Worm (Caenorhabditis elegans) whole organism, L3 larva: ENCODE results near the gene shc-3.

ENCODE experiments used
- R02D3.7 ChIP-seq: fragments of 150-350 bp; optimal IDR thresholded peaks from 2 replicates; lab custom pipeline; 2014; ENCODE audit warnings: missing biosample characterization, missing genetic modification characterization
- ZK546.5 ChIP-seq: sonication (generic microtip); optimal IDR thresholded peaks from 2 replicates; lab custom pipeline; 2017; ENCODE audit warnings: missing biosample characterization, missing genetic modification characterization
- ama-1 ChIP-seq: fragments of 150-350 bp; optimal IDR thresholded peaks from 2 replicates; lab custom pipeline; 2018
- ceh-28 ChIP-seq: fragments of 150-350 bp; optimal IDR thresholded peaks from 2 replicates; lab custom pipeline; 2014; ENCODE audit warnings: missing biosample characterization, missing genetic modification reagents, missing genetic modification characterization
- fos-1 ChIP-seq: fragments of 150-350 bp; optimal IDR thresholded peaks from 2 replicates; lab custom pipeline; 2014; ENCODE audit warnings: missing biosample characterization, missing genetic modification characterization
- jun-1 ChIP-seq: fragments of 150-350 bp; optimal IDR thresholded peaks from 2 replicates; lab custom pipeline; 2014; ENCODE audit warnings: missing biosample characterization, missing genetic modification reagents, missing genetic modification characterization
- mdl-1 ChIP-seq: fragments of 150-350 bp; optimal IDR thresholded peaks from 2 replicates; lab custom pipeline; 2014; ENCODE audit warnings: missing biosample characterization, missing genetic modification characterization
- nhr-11 ChIP-seq: fragments of 150-350 bp; optimal IDR thresholded peaks from 2 replicates; lab custom pipeline; 2014; ENCODE audit warnings: missing biosample characterization, missing genetic modification characterization
- nhr-25 ChIP-seq: sonication (generic microtip); optimal IDR thresholded peaks from 2 replicates; lab custom pipeline; 2017; ENCODE audit warnings: missing biosample characterization, missing genetic modification characterization
- nhr-67 ChIP-seq: fragments of 150-350 bp; optimal IDR thresholded peaks from 2 replicates; lab custom pipeline; 2014; ENCODE audit warnings: missing biosample characterization, missing genetic modification characterization
- pha-4 ChIP-seq: fragments of 150-350 bp; optimal IDR thresholded peaks from 2 replicates; lab custom pipeline; 2014; ENCODE audit warnings: missing biosample characterization, missing genetic modification reagents, missing genetic modification characterization
- pqm-1 ChIP-seq: fragments of 150-350 bp; optimal IDR thresholded peaks from 2 replicates; lab custom pipeline; 2017; ENCODE audit warnings: missing biosample characterization, missing genetic modification characterization, inconsistent platforms
- snpc-4 ChIP-seq: fragments of 150-350 bp; optimal IDR thresholded peaks from 2 replicates; lab custom pipeline; 2014; ENCODE audit warnings: missing biosample characterization, missing genetic modification characterization
- unc-62 ChIP-seq: fragments of 150-350 bp; sonication (generic microtip); optimal IDR thresholded peaks from 4 replicates; lab custom pipeline; 2014; ENCODE audit warnings: missing biosample characterization, missing genetic modification reagents, missing genetic modification characterization

DNA sequence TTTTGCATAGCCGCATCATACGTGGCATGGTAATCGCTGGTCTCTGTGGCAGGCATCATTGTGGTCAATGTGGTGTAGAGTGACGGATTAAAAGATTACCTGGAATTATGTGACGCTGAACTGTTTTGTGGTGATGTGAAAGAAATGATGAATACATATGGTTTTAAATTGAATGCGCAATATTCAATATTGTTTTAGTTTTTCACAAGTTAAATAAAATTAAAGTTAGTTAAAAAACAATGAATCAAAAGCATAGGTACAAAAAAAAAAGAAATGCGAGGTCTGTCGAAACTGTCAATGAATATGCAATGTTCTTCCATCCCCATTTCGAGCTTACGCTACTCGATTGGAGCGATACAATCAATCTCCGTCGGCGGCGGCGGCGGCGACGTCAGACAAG, 5.4 kb upstream of the shc-3 start, which contains the start of gene K02D3.2:
- TF ChIP-seq nhr-67 (tag; lab: Kevin White, UChicago) (no peak), pha-4 (no peak), pqm-1 (tag; lab: Kevin White, UChicago) (no peak), R02D3.7 (tag; lab: Kevin White, UChicago) (no peak), nhr-25 (tag; lab: Kevin White, UChicago) (no peak), ama-1 (lab: Kevin White, UChicago) (no peak), unc-62 (GFP tag; lab: Kevin White, UChicago) (no peak), nhr-11 (tag; lab: Kevin White, UChicago) (no peak), fos-1 (no peak), mdl-1 (tag; lab: Kevin White, UChicago) (no peak), snpc-4 (tag; lab: Kevin White, UChicago) (no peak), ceh-28 (no peak), ZK546.5 (no peak), jun-1 (tag; lab: Kevin White, UChicago) (no peak)
